Worm (Caenorhabditis elegans) whole organism, L1 larva: Measurements from ENCODE around the gene mrck-1.
A peak's percentile ranks its signal among the peaks of the same experiment; 100 is the strongest.

Experiments
- F16B12.6 ChIP-seq: fragments of 150-350 bp; optimal IDR thresholded peaks from 2 replicates; lab custom pipeline; 2014; ENCODE audit warnings: missing biosample characterization, missing genetic modification characterization
- Y116A8C.19 ChIP-seq: sonication (generic microtip); optimal IDR thresholded peaks from 2 replicates; lab custom pipeline; 2016; ENCODE audit warnings: missing compliant biosample characterization, missing genetic modification characterization, borderline replicate concordance
- alr-1 ChIP-seq: fragments of 200-800 bp; sonication (Bioruptor generic); optimal IDR thresholded peaks from 2 replicates; lab custom pipeline; 2018; ENCODE audit warnings: borderline replicate concordance, mild to moderate bottlenecking, missing genetic modification characterization, missing compliant biosample characterization
- aly-2 ChIP-seq: fragments of 150-350 bp; optimal IDR thresholded peaks from 2 replicates; lab custom pipeline; 2014; ENCODE audit warnings: missing biosample characterization, missing genetic modification characterization
- blmp-1 ChIP-seq: fragments of 150-350 bp; optimal IDR thresholded peaks from 2 replicates; lab custom pipeline; 2014; ENCODE audit warnings: missing biosample characterization, missing genetic modification characterization
- ceh-63 ChIP-seq: fragments of 200-800 bp; sonication (Bioruptor generic); optimal IDR thresholded peaks from 2 replicates; lab custom pipeline; 2018; ENCODE audit warnings: mild to moderate bottlenecking, missing genetic modification characterization, missing compliant biosample characterization
- ceh-8 ChIP-seq: fragments of 200-800 bp; sonication (Bioruptor generic); optimal IDR thresholded peaks from 2 replicates; lab custom pipeline; 2018; ENCODE audit warnings: mild to moderate bottlenecking, missing genetic modification characterization, moderate library complexity, missing compliant biosample characterization
- ceh-88 ChIP-seq: fragments of 200-800 bp; sonication (Bioruptor generic); IDR thresholded peaks from 2 replicates; pipeline ENCODE4 v1.3.6; 2022; ENCODE audit warnings: missing genetic modification characterization, missing compliant biosample characterization
- ceh-90 ChIP-seq: sonication (generic microtip); optimal IDR thresholded peaks from 2 replicates; lab custom pipeline; 2016; ENCODE audit warnings: missing genetic modification characterization, missing compliant biosample characterization
- dsc-1 ChIP-seq: sonication (generic microtip); optimal IDR thresholded peaks from 2 replicates; lab custom pipeline; 2016; ENCODE audit warnings: mild to moderate bottlenecking, missing genetic modification characterization, missing compliant biosample characterization
- efl-1 ChIP-seq, 4 experiments: fragments of 150-350 bp; optimal IDR thresholded peaks in 3 of 4; peaks in 1 of 4; 1 replicate in 1 of 4; 2 replicates in 3 of 4; lab custom pipeline; 2014; ENCODE audit warnings: missing biosample characterization in 2 of 4, missing genetic modification characterization in 2 of 4, missing genetic modification reagents in 2 of 4
- efl-3 ChIP-seq: fragments of 200-800 bp; sonication (Bioruptor generic); optimal IDR thresholded peaks from 2 replicates; lab custom pipeline; 2018; ENCODE audit warnings: mild to moderate bottlenecking, missing genetic modification characterization, missing compliant biosample characterization
- egl-27 ChIP-seq, 2 experiments: fragments of 150-350 bp in 1 of 2; sonication (generic microtip); optimal IDR thresholded peaks; 3 replicates each; lab custom pipeline; 2017 to 2018; ENCODE audit warnings: missing biosample characterization in 2 of 2, missing genetic modification characterization in 2 of 2, missing genetic modification reagents in 2 of 2
- elt-3 ChIP-seq, 6 experiments: fragments of 150-350 bp in 1 of 6; sonication (generic microtip); optimal IDR thresholded peaks; 2 replicates each; lab custom pipeline; 2017 to 2018; ENCODE audit warnings: missing biosample characterization in 6 of 6, missing genetic modification characterization in 6 of 6, inconsistent platforms in 1 of 6
- fkh-10 ChIP-seq: sonication (generic microtip); optimal IDR thresholded peaks from 2 replicates; lab custom pipeline; 2017; ENCODE audit warnings: missing biosample characterization, missing genetic modification reagents, missing genetic modification characterization
- jun-1 ChIP-seq: fragments of 150-350 bp; optimal IDR thresholded peaks from 2 replicates; lab custom pipeline; 2014; ENCODE audit warnings: missing biosample characterization, missing genetic modification reagents, missing genetic modification characterization
- lin-13 ChIP-seq: fragments of 150-350 bp; optimal IDR thresholded peaks from 2 replicates; lab custom pipeline; 2014; ENCODE audit warnings: missing biosample characterization, missing genetic modification reagents, missing genetic modification characterization
- lin-14 ChIP-seq: fragments of 200-800 bp; sonication (Bioruptor generic); optimal IDR thresholded peaks from 2 replicates; lab custom pipeline; 2018; ENCODE audit warnings: mild to moderate bottlenecking, missing genetic modification characterization, moderate library complexity, missing compliant biosample characterization
- lin-15B ChIP-seq: fragments of 150-350 bp; sonication (generic microtip); optimal IDR thresholded peaks from 3 replicates; lab custom pipeline; 2014; ENCODE audit warnings: missing biosample characterization, missing genetic modification characterization
- lin-35 ChIP-seq, 2 experiments: fragments of 150-350 bp; optimal IDR thresholded peaks; 2 replicates each; lab custom pipeline; 2014; ENCODE audit warnings: missing biosample characterization in 2 of 2, missing genetic modification characterization in 2 of 2, missing genetic modification reagents in 2 of 2
- lin-39 ChIP-seq: fragments of 150-350 bp; optimal IDR thresholded peaks from 2 replicates; lab custom pipeline; 2014; ENCODE audit warnings: missing biosample characterization, missing genetic modification reagents, missing genetic modification characterization
- lir-3 ChIP-seq: sonication (generic microtip); optimal IDR thresholded peaks from 2 replicates; lab custom pipeline; 2016; ENCODE audit warnings: mild to moderate bottlenecking, missing genetic modification characterization, moderate library complexity, missing compliant biosample characterization; ENCODE audit not compliant: poor library complexity
- lsy-2 ChIP-seq, 2 experiments: fragments of 150-350 bp; optimal IDR thresholded peaks; 2 replicates each; lab custom pipeline; 2014; ENCODE audit warnings: missing biosample characterization in 2 of 2, missing genetic modification characterization in 2 of 2
- mab-9 ChIP-seq: fragments of 200-800 bp; sonication (Bioruptor generic); IDR thresholded peaks from 2 replicates; pipeline ENCODE4 v1.3.6; 2022; ENCODE audit warnings: missing genetic modification reagents, missing genetic modification characterization, missing compliant biosample characterization
- mdl-1 ChIP-seq, 2 experiments: fragments of 150-350 bp; optimal IDR thresholded peaks; 2 replicates each; lab custom pipeline; 2014 to 2017; ENCODE audit warnings: missing biosample characterization in 2 of 2, missing genetic modification characterization in 2 of 2, inconsistent platforms in 1 of 2
- mep-1 ChIP-seq: fragments of 150-350 bp; optimal IDR thresholded peaks from 2 replicates; lab custom pipeline; 2014; ENCODE audit warnings: missing biosample characterization, missing genetic modification characterization
- nhr-11 ChIP-seq: fragments of 150-350 bp; optimal IDR thresholded peaks from 2 replicates; lab custom pipeline; 2014; ENCODE audit warnings: missing biosample characterization, missing genetic modification characterization
- nhr-20 ChIP-seq: sonication (generic microtip); optimal IDR thresholded peaks from 2 replicates; lab custom pipeline; 2016; ENCODE audit warnings: mild to moderate bottlenecking, missing genetic modification characterization, missing compliant biosample characterization
- nhr-237 ChIP-seq: fragments of 150-350 bp; optimal IDR thresholded peaks from 2 replicates; lab custom pipeline; 2014; ENCODE audit warnings: missing biosample characterization, missing genetic modification characterization
- nhr-47 ChIP-seq: sonication (generic microtip); optimal IDR thresholded peaks from 2 replicates; lab custom pipeline; 2016; ENCODE audit warnings: mild to moderate bottlenecking, missing genetic modification characterization, moderate library complexity, missing compliant biosample characterization
- nhr-71 ChIP-seq: sonication (generic microtip); optimal IDR thresholded peaks from 2 replicates; lab custom pipeline; 2016; ENCODE audit warnings: mild to moderate bottlenecking, missing genetic modification characterization, moderate library complexity, missing compliant biosample characterization
- nhr-76 ChIP-seq: sonication (generic microtip); optimal IDR thresholded peaks from 2 replicates; lab custom pipeline; 2017; ENCODE audit warnings: missing biosample characterization, missing genetic modification characterization
- nhr-90 ChIP-seq: sonication (generic microtip); optimal IDR thresholded peaks from 2 replicates; lab custom pipeline; 2016; ENCODE audit warnings: mild to moderate bottlenecking, missing genetic modification characterization, missing compliant biosample characterization; ENCODE audit not compliant: poor library complexity
- pag-3 ChIP-seq: sonication (generic microtip); optimal IDR thresholded peaks from 2 replicates; lab custom pipeline; 2017; ENCODE audit warnings: missing genetic modification characterization, mild to moderate bottlenecking, missing compliant biosample characterization, antibody characterized with exemption, borderline replicate concordance; ENCODE audit not compliant: insufficient read depth
- pax-3 ChIP-seq: fragments of 200-800 bp; sonication (Bioruptor generic); optimal IDR thresholded peaks from 2 replicates; lab custom pipeline; 2018; ENCODE audit warnings: mild to moderate bottlenecking, missing genetic modification characterization, moderate library complexity, missing compliant biosample characterization
- rnt-1 ChIP-seq: sonication (generic microtip); optimal IDR thresholded peaks from 2 replicates; lab custom pipeline; 2016; ENCODE audit warnings: mild to moderate bottlenecking, missing genetic modification characterization, moderate library complexity, missing compliant biosample characterization
- skn-1 ChIP-seq: fragments of 150-350 bp; optimal IDR thresholded peaks from 2 replicates; lab custom pipeline; 2014; ENCODE audit warnings: missing biosample characterization, missing genetic modification characterization
- snpc-4 ChIP-seq: fragments of 150-350 bp; optimal IDR thresholded peaks from 2 replicates; lab custom pipeline; 2014; ENCODE audit warnings: missing biosample characterization, missing genetic modification characterization
- snu-23 ChIP-seq: sonication (generic microtip); optimal IDR thresholded peaks from 2 replicates; lab custom pipeline; 2016; ENCODE audit warnings: missing genetic modification characterization, missing compliant biosample characterization
- sox-4 ChIP-seq: sonication (generic microtip); optimal IDR thresholded peaks from 2 replicates; lab custom pipeline; 2016; ENCODE audit warnings: missing genetic modification characterization, missing compliant biosample characterization
- sptf-1 ChIP-seq: fragments of 150-350 bp; optimal IDR thresholded peaks from 2 replicates; lab custom pipeline; 2014; ENCODE audit warnings: missing biosample characterization, missing genetic modification characterization
- unc-130 ChIP-seq: fragments of 150-350 bp; optimal IDR thresholded peaks from 2 replicates; lab custom pipeline; 2017; ENCODE audit warnings: missing biosample characterization, missing genetic modification characterization, inconsistent platforms
- unc-30 ChIP-seq: sonication (generic microtip); optimal IDR thresholded peaks from 2 replicates; lab custom pipeline; 2017; ENCODE audit warnings: missing biosample characterization, missing genetic modification characterization
- unc-98 ChIP-seq: fragments of 200-800 bp; sonication (Bioruptor generic); IDR thresholded peaks from 2 replicates; pipeline ENCODE4 v1.3.6; 2022; ENCODE audit warnings: missing genetic modification characterization, missing compliant biosample characterization
- vab-15 ChIP-seq: sonication (generic microtip); optimal IDR thresholded peaks from 2 replicates; lab custom pipeline; 2017; ENCODE audit warnings: missing genotype, mild to moderate bottlenecking, missing genetic modification characterization, missing compliant biosample characterization
- zag-1 ChIP-seq: fragments of 150-350 bp; optimal IDR thresholded peaks from 2 replicates; lab custom pipeline; 2014; ENCODE audit warnings: missing biosample characterization, missing genetic modification characterization
- ztf-11 ChIP-seq, 2 experiments: sonication (generic microtip); optimal IDR thresholded peaks; 2 replicates each; lab custom pipeline; 2016 to 2017; ENCODE audit warnings: missing genetic modification characterization in 2 of 2, missing biosample characterization in 1 of 2, missing compliant biosample characterization in 1 of 2

mrck-1 gene

DNA sequence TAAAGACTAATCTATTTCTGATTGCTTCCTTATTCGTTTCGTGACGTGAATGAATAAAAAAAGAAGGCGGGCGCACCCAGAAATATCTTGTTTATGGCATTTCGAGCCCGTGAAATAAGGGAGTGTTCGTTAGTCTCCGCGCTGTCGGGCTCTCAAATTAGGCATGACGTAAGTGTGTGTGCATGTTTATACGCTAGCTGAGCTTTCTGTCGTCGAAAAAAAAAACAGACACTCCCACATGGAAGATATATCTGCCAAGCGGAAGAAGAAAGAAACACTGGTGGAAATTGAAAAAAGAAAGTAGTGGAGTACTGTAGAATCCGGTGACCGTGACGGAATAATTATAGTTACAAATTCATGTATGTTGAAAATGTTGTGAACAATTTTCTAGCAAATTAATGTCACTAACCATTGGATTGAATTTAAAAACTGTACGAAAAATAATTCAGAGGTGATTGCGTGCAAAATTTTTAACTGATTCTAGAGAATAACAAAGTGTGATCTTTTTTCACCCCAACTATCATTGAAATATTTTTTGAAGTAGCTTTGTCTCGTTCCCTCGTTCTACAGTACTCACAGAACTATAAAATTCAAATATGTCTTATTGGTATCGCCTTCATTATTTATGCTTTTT lies 42.0 kb downstream of the mrck-1 start:
- TF ChIP-seq vab-15 (no peak), nhr-90 (tag; lab: Kevin White, UChicago) (peak; percentile 4), lir-3 (tag; lab: Kevin White, UChicago) (no peak), elt-3 (tag; optimal IDR thresholded peaks at IDR 0.05; lab: Kevin White, UChicago) (peak in 1 of 6 experiments; percentile 3), lin-13 (GFP tag; lab: Kevin White, UChicago) (peak; percentile 17), efl-3 (GFP tag; lab: Kevin White, UChicago) (no peak), lsy-2 (tag; optimal IDR thresholded peaks at IDR 0.05; lab: Kevin White, UChicago) (peak; percentile 18 to 42), mab-9 (GFP tag; lab: Robert Waterston, UW) (0 out of 2 replicates have a peak, but pooled peaks have one; percentile 24), fkh-10 (GFP tag; lab: Kevin White, UChicago) (no peak), lin-35 (GFP tag; optimal IDR thresholded peaks at IDR 0.05; lab: Kevin White, UChicago) (no peak), aly-2 (peak; percentile 45), snu-23 (GFP tag; lab: Kevin White, UChicago) (no peak), ceh-63 (GFP tag; lab: Kevin White, UChicago) (peak; percentile 72), efl-1 (optimal IDR thresholded peaks at IDR 0.05; lab: Kevin White, UChicago) (no peak), efl-1 (GFP tag; optimal IDR thresholded peaks at IDR 0.05 in 1 of 2; lab: Kevin White, UChicago) (peak in 1 of 2 experiments; percentile 73), Y116A8C.19 (no peak), rnt-1 (tag; lab: Kevin White, UChicago) (peak; percentile 37)

- peak; percentile 93 for TF ChIP-seq skn-1
- TF ChIP-seq nhr-47 (tag; lab: Kevin White, UChicago): peak; percentile 99
- peak; percentile 99 for TF ChIP-seq nhr-20 (tag; lab: Kevin White, UChicago)
- peak; percentile 99 for TF ChIP-seq mep-1
- TF ChIP-seq lin-13 (GFP tag; lab: Kevin White, UChicago): peak; percentile 98
- peak; percentile 44 for TF ChIP-seq Y116A8C.19
- peak; percentile 99 for TF ChIP-seq dsc-1 (tag; lab: Kevin White, UChicago)
- no peak for TF ChIP-seq F16B12.6 (tag; lab: Kevin White, UChicago)
- TF ChIP-seq alr-1 (tag; lab: Kevin White, UChicago): no peak
- TF ChIP-seq ceh-8 (GFP tag; lab: Kevin White, UChicago): peak; percentile 93
- TF ChIP-seq lin-14 (GFP tag; lab: Kevin White, UChicago): peak; percentile 100
- peak; percentile 25 for TF ChIP-seq lin-15B (tag; lab: Kevin White, UChicago)
- TF ChIP-seq ceh-88 (GFP tag; lab: Robert Waterston, UW): peak; percentile 80
- TF ChIP-seq unc-130 (tag; lab: Kevin White, UChicago): peak; percentile 90
- peak; percentile 94 for TF ChIP-seq pax-3 (tag; lab: Kevin White, UChicago)
- peak; percentile 95 for TF ChIP-seq sox-4 (tag; lab: Kevin White, UChicago)
- peak; percentile 83 for TF ChIP-seq snpc-4 (tag; lab: Kevin White, UChicago)
- TF ChIP-seq jun-1 (tag; lab: Kevin White, UChicago): peak; percentile 94
- peak; percentile 69 to 89 for TF ChIP-seq lin-35 (GFP tag; optimal IDR thresholded peaks at IDR 0.05; lab: Kevin White, UChicago)
- peak; percentile 100 for TF ChIP-seq nhr-71
- peak; percentile 98 for TF ChIP-seq fkh-10 (GFP tag; lab: Kevin White, UChicago)
- TF ChIP-seq sptf-1 (tag; lab: Kevin White, UChicago): no peak
- TF ChIP-seq aly-2: peak; percentile 92
- no peak for TF ChIP-seq nhr-76 (tag; lab: Kevin White, UChicago)
- peak; percentile 93 for TF ChIP-seq nhr-237 (tag; lab: Kevin White, UChicago)
- no peak for TF ChIP-seq zag-1 (tag; lab: Kevin White, UChicago)
- peak; percentile 97 for TF ChIP-seq unc-30 (tag; lab: Kevin White, UChicago)
- TF ChIP-seq lin-39: peak; percentile 93
- no peak for TF ChIP-seq ceh-90 (tag; lab: Kevin White, UChicago)
- TF ChIP-seq nhr-11 (tag; lab: Kevin White, UChicago): peak; percentile 92
- peak; percentile 67 for TF ChIP-seq unc-98 (GFP tag; lab: Robert Waterston, UW)
- TF ChIP-seq mdl-1 (tag; optimal IDR thresholded peaks at IDR 0.05; lab: Kevin White, UChicago): peak; percentile 84 to 99
- TF ChIP-seq egl-27 (tag; optimal IDR thresholded peaks at IDR 0.05; lab: Kevin White, UChicago): peak; percentile 74 to 86
- TF ChIP-seq ztf-11 (tag; optimal IDR thresholded peaks at IDR 0.05; lab: Kevin White, UChicago): peak in 1 of 2 experiments; percentile 78
- peak; percentile 82 for TF ChIP-seq lir-3 (tag; lab: Kevin White, UChicago)
- peak; percentile 93 for TF ChIP-seq pag-3 (tag; lab: Kevin White, UChicago)
- TF ChIP-seq blmp-1: peak; percentile 91
Observed at ce11 chrV:6224494-6224959, 42.6 kb downstream of the mrck-1 start.
